Fruit fly (Drosophila melanogaster) whole organism, adult: Measurements from ENCODE around the gene Wdr37.

Experiments
- CG11617 ChIP-seq: fragments of 200-800 bp; sonication (Bioruptor generic); optimal IDR thresholded peaks from 2 replicates; lab custom pipeline; 2017; ENCODE audit warnings: mild to moderate bottlenecking, missing biosample characterization, missing genetic modification reagents, missing genetic modification characterization
- CG12768 ChIP-seq: fragments of 200-800 bp; sonication (Bioruptor generic); optimal IDR thresholded peaks from 2 replicates; lab custom pipeline; 2017; ENCODE audit warnings: missing biosample characterization, missing genetic modification characterization, mild to moderate bottlenecking, moderate library complexity, missing genetic modification reagents
- CG14711 ChIP-seq: fragments of 200-800 bp; sonication (Bioruptor generic); optimal IDR thresholded peaks from 2 replicates; lab custom pipeline; 2018; ENCODE audit warnings: missing biosample characterization, mild to moderate bottlenecking, missing genetic modification characterization, moderate library complexity
- CG1620 ChIP-seq: fragments of 200-800 bp; sonication (Bioruptor generic); optimal IDR thresholded peaks from 2 replicates; lab custom pipeline; 2016; ENCODE audit warnings: missing biosample characterization, missing genetic modification characterization
- CG33017 ChIP-seq: fragments of 200-800 bp; sonication (Bioruptor generic); optimal IDR thresholded peaks from 2 replicates; lab custom pipeline; 2018; ENCODE audit warnings: missing biosample characterization, mild to moderate bottlenecking, missing genetic modification characterization, moderate library complexity
- CG5204 ChIP-seq: fragments of 200-800 bp; sonication (Bioruptor generic); optimal IDR thresholded peaks from 2 replicates; lab custom pipeline; 2016; ENCODE audit warnings: missing biosample characterization, missing genetic modification characterization
- CG7045 ChIP-seq: fragments of 200-800 bp; sonication (Bioruptor generic); optimal IDR thresholded peaks from 2 replicates; lab custom pipeline; 2017; ENCODE audit warnings: missing biosample characterization, mild to moderate bottlenecking, missing genetic modification characterization
- CG7101 ChIP-seq: fragments of 200-800 bp; sonication (Bioruptor generic); optimal IDR thresholded peaks from 2 replicates; lab custom pipeline; 2018; ENCODE audit warnings: missing biosample characterization, mild to moderate bottlenecking, missing genetic modification characterization, moderate library complexity
- Clk ChIP-seq: fragments of 200-800 bp; sonication (Bioruptor generic); optimal IDR thresholded peaks from 2 replicates; lab custom pipeline; 2017; ENCODE audit warnings: missing biosample characterization, missing genetic modification characterization
- Crg-1 ChIP-seq: fragments of 200-800 bp; sonication (Bioruptor generic); optimal IDR thresholded peaks from 2 replicates; lab custom pipeline; 2016; ENCODE audit warnings: missing biosample characterization, missing genetic modification characterization
- Hr96 ChIP-seq: fragments of 200-800 bp; sonication (Bioruptor generic); optimal IDR thresholded peaks from 2 replicates; lab custom pipeline; 2016; ENCODE audit warnings: missing biosample characterization, missing genetic modification characterization
- Mnt ChIP-seq: fragments of 200-800 bp; sonication (Bioruptor generic); optimal IDR thresholded peaks from 2 replicates; lab custom pipeline; 2016; ENCODE audit warnings: missing biosample characterization, mild to moderate bottlenecking, missing genetic modification characterization
- bab1 ChIP-seq: fragments of 200-800 bp; sonication (Bioruptor generic); optimal IDR thresholded peaks from 3 replicates; lab custom pipeline; 2019; ENCODE audit warnings: missing biosample characterization, mild to moderate bottlenecking, missing genetic modification characterization, moderate library complexity
- cic ChIP-seq: fragments of 200-800 bp; sonication (Bioruptor generic); optimal IDR thresholded peaks from 2 replicates; lab custom pipeline; 2017; ENCODE audit warnings: missing biosample characterization, mild to moderate bottlenecking, missing genetic modification characterization, moderate library complexity
- cnc ChIP-seq, 2 experiments: fragments of >200 bp; optimal IDR thresholded peaks; 2 replicates each; lab custom pipeline; 2017
- kay ChIP-seq: fragments of 200-800 bp; sonication (Bioruptor generic); peaks from one replicate; lab custom pipeline; 2016; ENCODE audit warnings: missing biosample characterization, missing genetic modification characterization, borderline replicate concordance
- ovo ChIP-seq: fragments of 200-800 bp; sonication (Bioruptor generic); optimal IDR thresholded peaks from 2 replicates; lab custom pipeline; 2016; ENCODE audit warnings: missing biosample characterization, missing genetic modification characterization
- pad ChIP-seq: fragments of 200-800 bp; sonication (Bioruptor generic); optimal IDR thresholded peaks from 3 replicates; lab custom pipeline; 2017; ENCODE audit warnings: missing biosample characterization, missing genetic modification characterization, mild to moderate bottlenecking, moderate library complexity, missing genetic modification reagents
- tj ChIP-seq: fragments of 200-800 bp; sonication (Bioruptor generic); optimal IDR thresholded peaks from 3 replicates; lab custom pipeline; 2017; ENCODE audit warnings: missing biosample characterization, mild to moderate bottlenecking, missing genetic modification characterization, moderate library complexity
- toe ChIP-seq: fragments of 200-800 bp; sonication (Bioruptor generic); optimal IDR thresholded peaks from 2 replicates; lab custom pipeline; 2016; ENCODE audit warnings: missing biosample characterization, missing genetic modification characterization

Gene Wdr37

dm6 chr3R:18445148-18445843 is 42.8 kb upstream of the Wdr37 start:
- no peak for TF ChIP-seq CG7045 (GFP tag; lab: Kevin White, UChicago)
- TF ChIP-seq kay (GFP tag; lab: Kevin White, UChicago), result peak; percentile 89
- TF ChIP-seq cnc (optimal IDR thresholded peaks at IDR 0.05; lab: Kevin White, UChicago), result no peak
- TF ChIP-seq CG1620 (GFP tag; lab: Kevin White, UChicago), result no peak

- TF ChIP-seq CG5204, result no peak
- no peak for TF ChIP-seq cnc (optimal IDR thresholded peaks at IDR 0.05; lab: Kevin White, UChicago)
- no peak for TF ChIP-seq CG14711
- no peak for TF ChIP-seq bab1 (GFP tag; lab: Kevin White, UChicago)
- TF ChIP-seq CG7101 (tag; lab: Kevin White, UChicago), result no peak
- TF ChIP-seq Crg-1 (GFP tag; lab: Kevin White, UChicago), result no peak
- TF ChIP-seq CG11617, result no peak
- no peak for TF ChIP-seq pad (GFP tag; lab: Kevin White, UChicago)
- no peak for TF ChIP-seq kay (GFP tag; lab: Kevin White, UChicago)
- TF ChIP-seq CG33017 (tag; lab: Kevin White, UChicago), result no peak
- no peak for TF ChIP-seq tj (GFP tag; lab: Kevin White, UChicago)
- TF ChIP-seq CG7045 (GFP tag; lab: Kevin White, UChicago), result no peak
- no peak for TF ChIP-seq Hr96 (GFP tag; lab: Kevin White, UChicago)
- TF ChIP-seq Clk (GFP tag; lab: Kevin White, UChicago), result no peak
- no peak for TF ChIP-seq toe (GFP tag; lab: Kevin White, UChicago)
- no peak for TF ChIP-seq CG1620 (GFP tag; lab: Kevin White, UChicago)
- TF ChIP-seq cic (GFP tag; lab: Kevin White, UChicago), result no peak
- no peak for TF ChIP-seq CG12768 (GFP tag; lab: Kevin White, UChicago)
- TF ChIP-seq Mnt (GFP tag; lab: Kevin White, UChicago), result no peak
- no peak for TF ChIP-seq ovo
Observed at dm6 chr3R:18443232-18443631, 40.7 kb upstream of the Wdr37 start.

- peak; percentile 42 for TF ChIP-seq ovo
- TF ChIP-seq CG7045 (GFP tag; lab: Kevin White, UChicago), result no peak
- no peak for TF ChIP-seq bab1 (GFP tag; lab: Kevin White, UChicago)
- no peak for TF ChIP-seq CG33017 (tag; lab: Kevin White, UChicago)
- no peak for TF ChIP-seq CG14711
- no peak for TF ChIP-seq tj (GFP tag; lab: Kevin White, UChicago)
- peak; percentile 15 for TF ChIP-seq pad (GFP tag; lab: Kevin White, UChicago)
- no peak for TF ChIP-seq CG5204
- TF ChIP-seq toe (GFP tag; lab: Kevin White, UChicago), result peak; percentile 27
- peak; percentile 13 for TF ChIP-seq CG1620 (GFP tag; lab: Kevin White, UChicago)
- peak; percentile 59 for TF ChIP-seq cic (GFP tag; lab: Kevin White, UChicago)
- TF ChIP-seq CG11617, result no peak
- TF ChIP-seq Hr96 (GFP tag; lab: Kevin White, UChicago), result peak; percentile 45
- TF ChIP-seq Mnt (GFP tag; lab: Kevin White, UChicago), result peak; percentile 24
- no peak for TF ChIP-seq cnc (optimal IDR thresholded peaks at IDR 0.05; lab: Kevin White, UChicago)
- TF ChIP-seq Crg-1 (GFP tag; lab: Kevin White, UChicago), result no peak
- peak; percentile 7 for TF ChIP-seq CG7101 (tag; lab: Kevin White, UChicago)
- TF ChIP-seq Clk (GFP tag; lab: Kevin White, UChicago), result no peak
- TF ChIP-seq CG12768 (GFP tag; lab: Kevin White, UChicago), result no peak
- TF ChIP-seq kay (GFP tag; lab: Kevin White, UChicago), result no peak
Observed at dm6 chr3R:18438827-18439717, 36.6 kb upstream of the Wdr37 start.

DNA sequence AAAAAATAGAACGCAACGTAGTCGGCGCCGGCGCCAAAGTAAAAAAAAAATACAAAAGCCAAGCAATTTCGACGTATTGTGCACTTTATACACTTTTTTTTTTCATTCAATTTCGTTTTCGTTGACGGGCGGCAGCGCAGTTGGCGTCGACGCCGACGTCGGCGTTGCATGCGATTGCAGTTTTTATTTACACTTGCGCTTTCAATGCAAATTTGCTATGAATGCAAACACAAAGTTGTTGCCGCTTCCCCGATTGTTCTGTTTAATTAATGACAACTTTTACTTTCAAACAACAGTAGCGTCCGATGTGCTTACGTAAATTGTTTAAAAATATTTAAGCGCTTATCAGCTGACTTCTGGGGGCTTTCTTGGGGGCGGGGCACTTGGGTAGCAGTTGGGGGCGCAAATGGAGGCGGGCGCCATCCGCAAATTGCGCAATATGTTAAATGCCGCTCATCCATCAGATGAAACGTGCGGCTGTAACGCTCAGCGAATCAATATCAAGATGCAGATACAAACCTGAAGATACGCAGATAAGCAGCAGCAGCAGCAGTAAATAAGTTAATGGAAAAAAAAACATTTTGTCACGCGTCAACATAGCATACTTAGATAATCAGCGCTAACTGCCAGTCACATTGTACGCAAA is 35.8 kb upstream of the Wdr37 start:
- TF ChIP-seq CG33017 (tag; lab: Kevin White, UChicago) (peak; percentile 57), CG1620 (GFP tag; lab: Kevin White, UChicago) (peak; percentile 78), Crg-1 (GFP tag; lab: Kevin White, UChicago) (peak; percentile 83), Mnt (GFP tag; lab: Kevin White, UChicago) (peak; percentile 70), bab1 (GFP tag; lab: Kevin White, UChicago) (no peak), CG5204 (peak; percentile 71), CG7101 (tag; lab: Kevin White, UChicago) (peak; percentile 87), cnc (optimal IDR thresholded peaks at IDR 0.05; lab: Kevin White, UChicago) (peak in 1 of 2 experiments; percentile 23), tj (GFP tag; lab: Kevin White, UChicago) (peak; percentile 92), Clk (GFP tag; lab: Kevin White, UChicago) (peak; percentile 91), CG12768 (GFP tag; lab: Kevin White, UChicago) (peak; percentile 84), CG11617 (peak; percentile 80), pad (GFP tag; lab: Kevin White, UChicago) (peak; percentile 59), toe (GFP tag; lab: Kevin White, UChicago) (peak; percentile 64), ovo (peak; percentile 92), CG14711 (peak; percentile 69), CG7045 (GFP tag; lab: Kevin White, UChicago) (peak; percentile 92), Hr96 (GFP tag; lab: Kevin White, UChicago) (peak; percentile 62), cic (GFP tag; lab: Kevin White, UChicago) (peak; percentile 70), kay (GFP tag; lab: Kevin White, UChicago) (no peak)
